Worm (Caenorhabditis elegans): ENCODE measurements around the gene F22H10.2.

The F22H10.2 gene

ce11 chrX:16695184-16695583 is 15.8 kb downstream of the F22H10.2 start (continued):
- TF ChIP-seq F13H6.1 (tag; optimal IDR thresholded peaks at IDR 0.05): no peak
- no peak for TF ChIP-seq lin-39 (tag; optimal IDR thresholded peaks at IDR 0.05)
- TF ChIP-seq zag-1 (tag; optimal IDR thresholded peaks at IDR 0.05): no peak
- no peak for TF ChIP-seq mbf-1 (tag; optimal IDR thresholded peaks at IDR 0.05)
- TF ChIP-seq unc-39 (tag; optimal IDR thresholded peaks at IDR 0.05): no peak
- no peak for TF ChIP-seq lin-13 (GFP tag; optimal IDR thresholded peaks at IDR 0.05)

- TF ChIP-seq unc-55 (GFP tag; optimal IDR thresholded peaks at IDR 0.05) (no peak), F13H6.1 (tag; optimal IDR thresholded peaks at IDR 0.05) (no peak), aly-2 (tag; optimal IDR thresholded peaks at IDR 0.05) (no peak)
These were observed 17.5 kb downstream of the F22H10.2 start for ce11 chrX:16696822-16697221.

ce11 chrX:16698074-16698473 is 18.7 kb downstream of the F22H10.2 start:
- TF ChIP-seq nhr-6 (tag; optimal IDR thresholded peaks at IDR 0.05) (no peak), nhr-23 (tag; optimal IDR thresholded peaks at IDR 0.05) (no peak), ztf-11 (tag; optimal IDR thresholded peaks at IDR 0.05) (no peak), peb-1 (tag; optimal IDR thresholded peaks at IDR 0.05) (no peak)

ce11 chrX:16702232-16702631 is 22.9 kb downstream of the F22H10.2 start, which contains the start of gene F22H10.1:
Gene F22H10.1, plus strand, starts transcription at chrX:16702442.
- TF ChIP-seq mbf-1 (tag; optimal IDR thresholded peaks at IDR 0.05) (no peak), nhr-77 (tag; optimal IDR thresholded peaks at IDR 0.05) (no peak), ztf-4 (tag; optimal IDR thresholded peaks at IDR 0.05) (no peak), unc-62 (GFP tag; optimal IDR thresholded peaks at IDR 0.05) (no peak), blmp-1 (tag; optimal IDR thresholded peaks at IDR 0.05; ENCODE audit: insufficient read depth) (no peak), sma-9 (GFP tag; optimal IDR thresholded peaks at IDR 0.05) (no peak), sma-9 (tag; optimal IDR thresholded peaks at IDR 0.05) (no peak), dmd-4 (tag; optimal IDR thresholded peaks at IDR 0.05) (no peak), lin-13 (GFP tag; optimal IDR thresholded peaks at IDR 0.05) (no peak), sma-3 (GFP tag; optimal IDR thresholded peaks at IDR 0.05) (no peak), snpc-4 (tag; optimal IDR thresholded peaks at IDR 0.05) (no peak), nhr-10 (tag; optimal IDR thresholded peaks at IDR 0.05) (no peak)

- TF ChIP-seq ZK546.5 (tag; optimal IDR thresholded peaks at IDR 0.05) (no peak), sem-4 (tag; optimal IDR thresholded peaks at IDR 0.05) (no peak), mab-5 (tag; optimal IDR thresholded peaks at IDR 0.05) (no peak), sma-9 (GFP tag; optimal IDR thresholded peaks at IDR 0.05) (peak; percentile 55), sma-9 (tag; optimal IDR thresholded peaks at IDR 0.05) (no peak), ztf-11 (tag; optimal IDR thresholded peaks at IDR 0.05) (no peak), gmeb-1 (tag; optimal IDR thresholded peaks at IDR 0.05) (no peak), unc-55 (GFP tag; optimal IDR thresholded peaks at IDR 0.05) (peak; percentile 53), nhr-11 (tag; optimal IDR thresholded peaks at IDR 0.05) (no peak), zag-1 (tag; optimal IDR thresholded peaks at IDR 0.05) (no peak), ama-1 (optimal IDR thresholded peaks at IDR 0.05) (no peak), nhr-237 (tag; optimal IDR thresholded peaks at IDR 0.05) (no peak), nhr-129 (tag; optimal IDR thresholded peaks at IDR 0.05) (peak; percentile 18), ztf-1 (GFP tag; conservative IDR thresholded peaks at IDR 0.05) (no peak), lsy-2 (tag; optimal IDR thresholded peaks at IDR 0.05) (peak in 1 of 2 experiments; percentile 53), fos-1 (tag; optimal IDR thresholded peaks at IDR 0.05) (peak; percentile 5), peb-1 (tag; optimal IDR thresholded peaks at IDR 0.05) (no peak), elt-1 (tag; optimal IDR thresholded peaks at IDR 0.05) (no peak), alr-1 (tag; optimal IDR thresholded peaks at IDR 0.05) (no peak), F13H6.1 (tag; optimal IDR thresholded peaks at IDR 0.05) (peak; percentile 48), R02D3.7 (tag; optimal IDR thresholded peaks at IDR 0.05) (no peak), dmd-4 (tag; optimal IDR thresholded peaks at IDR 0.05) (no peak), mdl-1 (tag; optimal IDR thresholded peaks at IDR 0.05) (no peak), C34F6.9 (tag; optimal IDR thresholded peaks at IDR 0.05) (peak; percentile 57), ztf-4 (tag; optimal IDR thresholded peaks at IDR 0.05) (no peak), nhr-77 (tag; optimal IDR thresholded peaks at IDR 0.05) (no peak), skn-1 (tag; optimal IDR thresholded peaks at IDR 0.05) (no peak), elt-3 (tag; optimal IDR thresholded peaks at IDR 0.05) (no peak)
These were observed 24.7 kb downstream of the F22H10.2 start for ce11 chrX:16704086-16704485.

All from whole organism, L2 larva.